Worm (Caenorhabditis elegans) whole organism, L2 larva: Measurements from ENCODE around the gene Y110A2AL.4.

ENCODE experiments used
- C34F6.9 ChIP-seq: fragments of 150-350 bp; optimal IDR thresholded peaks from 2 replicates; lab custom pipeline; 2014; ENCODE audit warnings: missing biosample characterization, missing genetic modification characterization
- F13H6.1 ChIP-seq: sonication (generic microtip); optimal IDR thresholded peaks from 2 replicates; lab custom pipeline; 2016; ENCODE audit warnings: missing genetic modification characterization, missing compliant biosample characterization
- R02D3.7 ChIP-seq: fragments of 150-350 bp; optimal IDR thresholded peaks from 2 replicates; lab custom pipeline; 2014; ENCODE audit warnings: missing biosample characterization, missing genetic modification characterization
- Y55F3AM.14 ChIP-seq: fragments of 200-800 bp; sonication (Bioruptor generic); optimal IDR thresholded peaks from 2 replicates; lab custom pipeline; 2018; ENCODE audit warnings: mild to moderate bottlenecking, missing genetic modification characterization, missing compliant biosample characterization
- ZK546.5 ChIP-seq: sonication (generic microtip); optimal IDR thresholded peaks from 2 replicates; lab custom pipeline; 2017; ENCODE audit warnings: missing biosample characterization, missing genetic modification characterization
- alr-1 ChIP-seq: fragments of 150-350 bp; optimal IDR thresholded peaks from 2 replicates; lab custom pipeline; 2014; ENCODE audit warnings: missing biosample characterization, missing genetic modification characterization
- aly-2 ChIP-seq: fragments of 150-350 bp; optimal IDR thresholded peaks from 2 replicates; lab custom pipeline; 2014; ENCODE audit warnings: missing biosample characterization, missing genetic modification characterization
- ama-1 ChIP-seq: fragments of 150-350 bp; optimal IDR thresholded peaks from 2 replicates; lab custom pipeline; 2018; ENCODE audit warnings: inconsistent platforms
- ceh-16 ChIP-seq: fragments of 150-350 bp; optimal IDR thresholded peaks from 2 replicates; lab custom pipeline; 2014; ENCODE audit warnings: missing biosample characterization, missing genetic modification characterization
- ceh-82 ChIP-seq: fragments of 150-350 bp; optimal IDR thresholded peaks from 2 replicates; lab custom pipeline; 2014; ENCODE audit warnings: missing biosample characterization, missing genetic modification characterization
- crh-2 ChIP-seq: sonication (generic microtip); optimal IDR thresholded peaks from 2 replicates; lab custom pipeline; 2017; ENCODE audit warnings: missing biosample characterization, missing genetic modification characterization
- dmd-4 ChIP-seq: sonication (generic microtip); optimal IDR thresholded peaks from 2 replicates; lab custom pipeline; 2017; ENCODE audit warnings: missing biosample characterization, missing genetic modification characterization
- egl-27 ChIP-seq: sonication (generic microtip); optimal IDR thresholded peaks from 3 replicates; lab custom pipeline; 2017; ENCODE audit warnings: missing biosample characterization, missing genetic modification reagents, missing genetic modification characterization
- elt-1 ChIP-seq: fragments of 150-350 bp; optimal IDR thresholded peaks from 2 replicates; lab custom pipeline; 2014; ENCODE audit warnings: missing biosample characterization, missing genetic modification characterization
- elt-3 ChIP-seq: sonication (generic microtip); optimal IDR thresholded peaks from 2 replicates; lab custom pipeline; 2017; ENCODE audit warnings: missing biosample characterization, missing genetic modification characterization
- fos-1 ChIP-seq: fragments of 150-350 bp; optimal IDR thresholded peaks from 2 replicates; lab custom pipeline; 2014; ENCODE audit warnings: missing biosample characterization, missing genetic modification characterization
- gmeb-1 ChIP-seq: fragments of 150-350 bp; optimal IDR thresholded peaks from 2 replicates; lab custom pipeline; 2014; ENCODE audit warnings: missing biosample characterization, missing genetic modification characterization
- lin-13 ChIP-seq: fragments of 150-350 bp; optimal IDR thresholded peaks from 2 replicates; lab custom pipeline; 2014; ENCODE audit warnings: missing biosample characterization, missing genetic modification reagents, missing genetic modification characterization
- lsy-2 ChIP-seq, 2 experiments: fragments of 150-350 bp in 1 of 2; sonication (generic microtip) in 1 of 2; optimal IDR thresholded peaks; 2 replicates each; lab custom pipeline; 2014 to 2017; ENCODE audit warnings: missing biosample characterization in 2 of 2, missing genetic modification characterization in 2 of 2
- mab-5 ChIP-seq: fragments of 150-350 bp; optimal IDR thresholded peaks from 2 replicates; lab custom pipeline; 2014; ENCODE audit warnings: missing biosample characterization, missing genetic modification characterization
- mbf-1 ChIP-seq: sonication (generic microtip); optimal IDR thresholded peaks from 2 replicates; lab custom pipeline; 2017; ENCODE audit warnings: missing biosample characterization, missing genetic modification characterization
- mdl-1 ChIP-seq, 2 experiments: fragments of 150-350 bp in 1 of 2; sonication (generic microtip) in 1 of 2; optimal IDR thresholded peaks; 2 replicates each; lab custom pipeline; 2017; ENCODE audit warnings: missing biosample characterization in 2 of 2, missing genetic modification characterization in 2 of 2
- nhr-10 ChIP-seq: sonication (generic microtip); optimal IDR thresholded peaks from 2 replicates; lab custom pipeline; 2017; ENCODE audit warnings: missing biosample characterization, missing genetic modification characterization
- nhr-11 ChIP-seq: fragments of 150-350 bp; optimal IDR thresholded peaks from 2 replicates; lab custom pipeline; 2014; ENCODE audit warnings: missing biosample characterization, missing genetic modification characterization
- nhr-12 ChIP-seq: fragments of 150-350 bp; optimal IDR thresholded peaks from 2 replicates; lab custom pipeline; 2014; ENCODE audit warnings: missing biosample characterization, missing genetic modification characterization
- nhr-129 ChIP-seq: fragments of 150-350 bp; optimal IDR thresholded peaks from 2 replicates; lab custom pipeline; 2014; ENCODE audit warnings: missing biosample characterization, missing genetic modification characterization
- nhr-21 ChIP-seq: fragments of 150-350 bp; optimal IDR thresholded peaks from 2 replicates; lab custom pipeline; 2014; ENCODE audit warnings: missing biosample characterization, missing genetic modification characterization
- nhr-23 ChIP-seq: fragments of 150-350 bp; optimal IDR thresholded peaks from 2 replicates; lab custom pipeline; 2014; ENCODE audit warnings: missing biosample characterization, missing genetic modification reagents, missing genetic modification characterization
- nhr-237 ChIP-seq: fragments of 150-350 bp; optimal IDR thresholded peaks from 2 replicates; lab custom pipeline; 2014; ENCODE audit warnings: missing biosample characterization, missing genetic modification characterization
- nhr-25 ChIP-seq: fragments of 150-350 bp; sonication (generic microtip); optimal IDR thresholded peaks from 3 replicates; lab custom pipeline; 2014; ENCODE audit warnings: missing biosample characterization, missing genetic modification characterization
- nhr-6 ChIP-seq: fragments of 150-350 bp; optimal IDR thresholded peaks from 2 replicates; lab custom pipeline; 2014; ENCODE audit warnings: missing biosample characterization, missing genetic modification characterization
- nhr-77 ChIP-seq: fragments of 150-350 bp; optimal IDR thresholded peaks from 2 replicates; lab custom pipeline; 2014; ENCODE audit warnings: missing biosample characterization, missing genetic modification characterization
- peb-1 ChIP-seq: fragments of 150-350 bp; optimal IDR thresholded peaks from 2 replicates; lab custom pipeline; 2014; ENCODE audit warnings: missing biosample characterization, missing genetic modification characterization
- sem-4 ChIP-seq: fragments of 150-350 bp; optimal IDR thresholded peaks from 2 replicates; lab custom pipeline; 2014; ENCODE audit warnings: missing biosample characterization, missing genetic modification reagents, missing genetic modification characterization
- skn-1 ChIP-seq: sonication (generic microtip); optimal IDR thresholded peaks from 2 replicates; lab custom pipeline; 2017; ENCODE audit warnings: missing biosample characterization, missing genetic modification characterization
- sma-9 ChIP-seq, 2 experiments: fragments of 150-350 bp in 1 of 2; sonication (generic microtip) in 1 of 2; optimal IDR thresholded peaks; 2 replicates each; lab custom pipeline; 2014 to 2016; ENCODE audit warnings: missing genetic modification characterization in 2 of 2, mild to moderate bottlenecking in 1 of 2, missing biosample characterization in 1 of 2, missing compliant biosample characterization in 1 of 2, missing genetic modification reagents in 1 of 2, moderate library complexity in 1 of 2
- snpc-4 ChIP-seq: fragments of 150-350 bp; optimal IDR thresholded peaks from 2 replicates; lab custom pipeline; 2014; ENCODE audit warnings: missing biosample characterization, missing genetic modification characterization
- unc-39 ChIP-seq: fragments of 150-350 bp; optimal IDR thresholded peaks from 2 replicates; lab custom pipeline; 2014; ENCODE audit warnings: missing biosample characterization, missing genetic modification characterization
- unc-55 ChIP-seq: fragments of 150-350 bp; sonication (generic microtip); optimal IDR thresholded peaks from 3 replicates; lab custom pipeline; 2014; ENCODE audit warnings: missing biosample characterization, missing genetic modification reagents, missing genetic modification characterization
- unc-62 ChIP-seq: fragments of 150-350 bp; optimal IDR thresholded peaks from 2 replicates; lab custom pipeline; 2014; ENCODE audit warnings: missing biosample characterization, missing genetic modification reagents, missing genetic modification characterization
- zag-1 ChIP-seq: fragments of 150-350 bp; optimal IDR thresholded peaks from 2 replicates; lab custom pipeline; 2014; ENCODE audit warnings: missing biosample characterization, missing genetic modification characterization
- ztf-1 ChIP-seq: fragments of 200-800 bp; sonication (Bioruptor generic); conservative IDR thresholded peaks from 2 replicates; pipeline ENCODE4 v1.3.6; 2022; ENCODE audit warnings: missing genetic modification characterization, missing compliant biosample characterization
- ztf-11 ChIP-seq: sonication (generic microtip); optimal IDR thresholded peaks from 2 replicates; lab custom pipeline; 2017; ENCODE audit warnings: missing biosample characterization, missing genetic modification characterization
- ztf-4 ChIP-seq: fragments of 150-350 bp; optimal IDR thresholded peaks from 2 replicates; lab custom pipeline; 2014; ENCODE audit warnings: missing biosample characterization, missing genetic modification characterization

Y110A2AL.4 gene

DNA sequence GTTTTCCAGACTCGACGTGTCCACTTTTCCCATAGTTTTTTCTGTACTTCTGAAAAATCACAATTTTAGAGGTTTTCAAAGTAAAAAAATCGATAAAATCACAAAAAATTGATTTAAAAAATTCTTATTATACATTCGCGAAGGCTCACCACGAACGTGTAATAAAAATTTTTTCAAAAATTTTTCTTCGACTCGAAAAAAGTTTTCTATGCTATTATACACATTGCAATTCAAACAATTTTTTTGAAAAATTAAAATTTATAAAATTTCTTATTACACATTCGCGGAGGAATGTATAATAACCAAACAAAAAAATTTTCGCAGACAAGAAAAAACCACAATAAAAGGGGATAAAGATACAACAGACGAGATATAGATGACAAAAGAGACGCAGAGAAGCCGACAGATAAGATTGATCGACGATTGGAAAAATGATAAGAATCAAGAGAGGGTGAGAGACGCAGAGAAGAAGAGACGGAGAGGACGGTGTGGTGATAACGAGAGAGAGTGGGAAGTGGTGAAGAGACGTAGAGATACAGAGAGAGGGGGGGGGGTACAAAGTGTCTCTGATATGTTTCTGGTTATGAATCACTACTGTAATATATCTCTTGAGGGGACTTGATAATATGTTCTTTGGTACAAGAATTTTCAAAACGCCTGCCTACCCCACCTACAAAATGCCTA lies 38.4 kb upstream of the Y110A2AL.4 start, which contains the start of gene nhr-119 (continued):
- TF ChIP-seq nhr-77 (tag; lab: Kevin White, UChicago) (peak; percentile 40), snpc-4 (tag; lab: Kevin White, UChicago) (no peak), fos-1 (tag; lab: Kevin White, UChicago) (peak; percentile 94), skn-1 (tag; lab: Kevin White, UChicago) (peak; percentile 46), nhr-10 (tag; lab: Kevin White, UChicago) (no peak), lsy-2 (tag; optimal IDR thresholded peaks at IDR 0.05; lab: Kevin White, UChicago) (peak in 1 of 2 experiments; percentile 73), zag-1 (tag; lab: Kevin White, UChicago) (no peak), unc-62 (GFP tag; lab: Kevin White, UChicago) (peak; percentile 47), sma-9 (GFP tag; optimal IDR thresholded peaks at IDR 0.05; lab: Kevin White, UChicago) (peak; percentile 93), sma-9 (tag; optimal IDR thresholded peaks at IDR 0.05; lab: Kevin White, UChicago) (no peak), ztf-1 (GFP tag; lab: Robert Waterston, UW) (no peak), ztf-11 (tag; lab: Kevin White, UChicago) (no peak), ceh-82 (tag; lab: Kevin White, UChicago) (no peak), ama-1 (no peak), nhr-237 (tag; lab: Kevin White, UChicago) (no peak), elt-1 (tag; lab: Kevin White, UChicago) (peak; percentile 63), nhr-11 (tag; lab: Kevin White, UChicago) (no peak), F13H6.1 (peak; percentile 85), Y55F3AM.14 (no peak), peb-1 (tag; lab: Kevin White, UChicago) (no peak), unc-55 (no peak), dmd-4 (tag; lab: Kevin White, UChicago) (no peak), egl-27 (tag; lab: Kevin White, UChicago) (peak; percentile 77)

DNA sequence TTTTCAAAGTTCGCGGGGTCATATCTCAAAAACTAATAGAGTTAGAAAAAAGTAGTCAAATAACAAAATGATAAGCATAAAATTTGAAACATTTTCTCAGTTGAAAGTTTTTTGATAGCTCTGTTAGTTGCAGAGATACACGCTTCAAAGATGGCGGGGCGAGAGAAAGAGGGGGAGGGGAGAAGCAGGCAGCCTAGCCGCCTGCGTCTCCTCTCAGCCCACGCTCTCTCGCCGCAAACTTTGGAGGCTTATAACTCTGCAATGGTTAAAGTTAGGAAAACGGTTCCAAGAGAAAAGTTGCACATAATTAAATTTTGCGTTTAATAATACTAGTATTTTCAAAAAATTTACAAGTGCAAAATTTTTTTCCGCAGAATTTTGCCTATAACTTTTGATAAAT lies 37.3 kb upstream of the Y110A2AL.4 start:
- TF ChIP-seq R02D3.7 (tag; lab: Kevin White, UChicago), result no peak
- TF ChIP-seq ceh-82 (tag; lab: Kevin White, UChicago), result no peak
- TF ChIP-seq lin-13 (GFP tag; lab: Kevin White, UChicago), result peak; percentile 48

DNA sequence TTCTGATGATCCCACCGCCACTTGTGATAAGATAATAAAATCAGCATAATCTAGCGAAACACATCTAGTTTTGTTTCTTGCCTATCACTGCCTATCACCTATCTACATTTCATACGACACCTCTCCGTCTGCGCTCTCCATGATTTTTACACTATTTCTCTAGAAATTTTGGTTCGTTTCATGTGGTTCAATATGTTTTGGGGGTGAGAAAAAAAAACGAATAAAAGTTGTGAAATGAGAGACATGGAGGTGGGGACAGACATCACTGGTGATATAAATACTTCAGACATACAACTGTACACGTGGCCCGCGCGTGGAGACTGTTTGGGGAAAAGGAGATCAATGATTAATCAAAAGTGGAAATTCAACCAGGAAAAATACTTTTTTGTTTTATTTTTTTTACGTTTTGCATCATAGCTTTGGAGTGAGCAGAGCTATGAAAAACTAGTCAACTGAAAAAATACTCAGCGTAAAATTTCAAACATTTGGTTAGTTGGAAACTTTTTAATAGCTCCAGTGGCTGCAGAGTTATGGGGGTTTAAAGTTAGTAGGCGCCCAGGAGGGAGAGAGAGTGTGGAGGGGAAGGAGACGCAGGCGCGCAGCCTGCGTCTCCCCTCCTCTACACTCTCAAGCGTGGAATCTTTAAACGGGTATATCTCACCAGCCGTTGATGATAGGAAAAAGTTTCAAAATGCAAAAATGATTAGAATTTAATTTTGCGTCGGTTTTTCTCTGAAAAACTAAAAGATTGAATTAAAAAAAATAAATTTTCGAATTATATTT lies 36.1 kb upstream of the Y110A2AL.4 start:
- no peak for TF ChIP-seq gmeb-1
- TF ChIP-seq aly-2, result no peak
- no peak for TF ChIP-seq mdl-1 (tag; optimal IDR thresholded peaks at IDR 0.05; lab: Kevin White, UChicago)
- TF ChIP-seq sem-4 (tag; lab: Kevin White, UChicago), result no peak
- peak; percentile 70 for TF ChIP-seq sma-9 (GFP tag; optimal IDR thresholded peaks at IDR 0.05; lab: Kevin White, UChicago)
- no peak for TF ChIP-seq sma-9 (tag; optimal IDR thresholded peaks at IDR 0.05; lab: Kevin White, UChicago)
- no peak for TF ChIP-seq mab-5 (tag; lab: Kevin White, UChicago)
- no peak for TF ChIP-seq lsy-2 (tag; optimal IDR thresholded peaks at IDR 0.05; lab: Kevin White, UChicago)
- TF ChIP-seq nhr-237 (tag; lab: Kevin White, UChicago), result no peak
- TF ChIP-seq snpc-4 (tag; lab: Kevin White, UChicago), result no peak
- TF ChIP-seq dmd-4 (tag; lab: Kevin White, UChicago), result no peak
- no peak for TF ChIP-seq ztf-11 (tag; lab: Kevin White, UChicago)
- no peak for TF ChIP-seq unc-62 (GFP tag; lab: Kevin White, UChicago)
- no peak for TF ChIP-seq elt-3
- no peak for TF ChIP-seq ceh-82 (tag; lab: Kevin White, UChicago)
- TF ChIP-seq ZK546.5 (tag; lab: Kevin White, UChicago), result no peak
- TF ChIP-seq ceh-16 (tag; lab: Kevin White, UChicago), result no peak
- peak; percentile 32 for TF ChIP-seq crh-2 (tag; lab: Kevin White, UChicago)
- peak; percentile 2 for TF ChIP-seq nhr-21 (tag; lab: Kevin White, UChicago)
- TF ChIP-seq C34F6.9 (tag; lab: Kevin White, UChicago), result no peak
- TF ChIP-seq unc-39 (tag; lab: Kevin White, UChicago), result no peak
- no peak for TF ChIP-seq alr-1 (tag; lab: Kevin White, UChicago)
- TF ChIP-seq Y55F3AM.14, result peak; percentile 6
- TF ChIP-seq peb-1 (tag; lab: Kevin White, UChicago), result no peak
- TF ChIP-seq ztf-4, result no peak
- TF ChIP-seq egl-27 (tag; lab: Kevin White, UChicago), result peak; percentile 5
- no peak for TF ChIP-seq ztf-1 (GFP tag; lab: Robert Waterston, UW)
- peak; percentile 2 for TF ChIP-seq lin-13 (GFP tag; lab: Kevin White, UChicago)
- no peak for TF ChIP-seq nhr-12 (tag; lab: Kevin White, UChicago)
- TF ChIP-seq elt-1 (tag; lab: Kevin White, UChicago), result no peak
- no peak for TF ChIP-seq nhr-129 (tag; lab: Kevin White, UChicago)
- no peak for TF ChIP-seq nhr-6 (tag; lab: Kevin White, UChicago)
- no peak for TF ChIP-seq nhr-11 (tag; lab: Kevin White, UChicago)
- no peak for TF ChIP-seq mbf-1 (tag; lab: Kevin White, UChicago)
- peak; percentile 60 for TF ChIP-seq fos-1 (tag; lab: Kevin White, UChicago)
- no peak for TF ChIP-seq unc-55
- TF ChIP-seq zag-1 (tag; lab: Kevin White, UChicago), result no peak
- TF ChIP-seq nhr-25 (tag; lab: Kevin White, UChicago), result no peak
- no peak for TF ChIP-seq nhr-23 (tag; lab: Kevin White, UChicago)
- no peak for TF ChIP-seq F13H6.1
- TF ChIP-seq nhr-77 (tag; lab: Kevin White, UChicago), result no peak
